Fruit fly (Drosophila melanogaster) whole organism, prepupa: ENCODE measurements around the gene CG32712.
A peak's percentile ranks its signal among the peaks of the same experiment; 100 is the strongest.

ENCODE experiments used
- CG10631 ChIP-seq: fragments of 200-800 bp; sonication (Bioruptor generic); optimal IDR thresholded peaks from 2 replicates; lab custom pipeline; 2016; ENCODE audit warnings: missing biosample characterization, missing genetic modification characterization
- CG11294 ChIP-seq: fragments of 200-800 bp; sonication (Bioruptor generic); IDR thresholded peaks from 2 replicates; pipeline ENCODE4 v1.3.6; 2022; ENCODE audit warnings: missing biosample characterization, missing genetic modification characterization
- CG15336 ChIP-seq: fragments of 200-800 bp; sonication (Bioruptor generic); IDR thresholded peaks from 2 replicates; pipeline ENCODE4 v1.3.6; 2022; ENCODE audit warnings: missing biosample characterization, missing genetic modification characterization
- CG1621 ChIP-seq: fragments of 200-800 bp; sonication (Bioruptor generic); optimal IDR thresholded peaks from 3 replicates; lab custom pipeline; 2018; ENCODE audit warnings: missing biosample characterization, mild to moderate bottlenecking, missing genetic modification characterization
- CG16779 ChIP-seq: fragments of 200-800 bp; sonication (Bioruptor generic); optimal IDR thresholded peaks from 3 replicates; lab custom pipeline; 2017; ENCODE audit warnings: missing biosample characterization, mild to moderate bottlenecking, missing genetic modification characterization
- CG3032 ChIP-seq: fragments of 200-800 bp; optimal IDR thresholded peaks from 2 replicates; lab custom pipeline; 2019; ENCODE audit warnings: missing biosample characterization, mild to moderate bottlenecking, missing genetic modification characterization, moderate library complexity
- CG31627 ChIP-seq: fragments of 200-800 bp; sonication (Bioruptor generic); optimal IDR thresholded peaks from 3 replicates; lab custom pipeline; 2016; ENCODE audit warnings: missing biosample characterization, missing genetic modification characterization
- CG32006 ChIP-seq: fragments of 200-800 bp; sonication (Bioruptor generic); optimal IDR thresholded peaks from 3 replicates; lab custom pipeline; 2017; ENCODE audit warnings: missing biosample characterization, mild to moderate bottlenecking, missing genetic modification characterization
- CG34406 ChIP-seq: fragments of 200-800 bp; sonication (Bioruptor generic); optimal IDR thresholded peaks from 3 replicates; lab custom pipeline; 2016; ENCODE audit warnings: missing biosample characterization, missing genetic modification characterization
- CG4318 ChIP-seq: fragments of 200-800 bp; sonication (Bioruptor generic); optimal IDR thresholded peaks from 3 replicates; lab custom pipeline; 2017; ENCODE audit warnings: missing biosample characterization, mild to moderate bottlenecking, missing genetic modification characterization
- CG6163 ChIP-seq: fragments of 200-800 bp; sonication (Bioruptor generic); IDR thresholded peaks from 3 replicates; pipeline ENCODE4 v1.3.6; 2022; ENCODE audit warnings: missing biosample characterization, missing genetic modification characterization
- CG6276 ChIP-seq: fragments of 200-800 bp; sonication (Bioruptor generic); optimal IDR thresholded peaks from 2 replicates; lab custom pipeline; 2017; ENCODE audit warnings: missing biosample characterization, mild to moderate bottlenecking, missing genetic modification characterization
- CG6792 ChIP-seq: fragments of 200-800 bp; sonication (Bioruptor generic); optimal IDR thresholded peaks from 3 replicates; lab custom pipeline; 2016; ENCODE audit warnings: missing biosample characterization, missing genetic modification characterization
- CG6808 ChIP-seq: fragments of 200-800 bp; sonication (Bioruptor generic); optimal IDR thresholded peaks from 3 replicates; lab custom pipeline; 2017; ENCODE audit warnings: missing biosample characterization, missing genetic modification characterization, mild to moderate bottlenecking, moderate library complexity, missing genetic modification reagents
- CG7368 ChIP-seq: fragments of 200-800 bp; sonication (Bioruptor generic); optimal IDR thresholded peaks from 3 replicates; lab custom pipeline; 2016; ENCODE audit warnings: missing biosample characterization, missing genetic modification characterization
- CG8119 ChIP-seq: fragments of 200-800 bp; sonication (Bioruptor generic); IDR thresholded peaks from 3 replicates; pipeline ENCODE4 v1.3.6; 2022; ENCODE audit warnings: missing biosample characterization, missing genetic modification characterization
- CG9139 ChIP-seq: fragments of 200-800 bp; sonication (Bioruptor generic); optimal IDR thresholded peaks from 3 replicates; lab custom pipeline; 2017; ENCODE audit warnings: missing biosample characterization, mild to moderate bottlenecking, missing genetic modification characterization
- Eip75B ChIP-seq: fragments of 200-800 bp; sonication (Bioruptor generic); optimal IDR thresholded peaks from 3 replicates; lab custom pipeline; 2016; ENCODE audit warnings: missing biosample characterization, missing genetic modification characterization
- Eip78C ChIP-seq: fragments of 200-800 bp; sonication (Bioruptor generic); peaks from one replicate; lab custom pipeline; 2016; ENCODE audit warnings: missing biosample characterization, missing genetic modification characterization
- Ets21C ChIP-seq: fragments of 200-800 bp; sonication (Bioruptor generic); optimal IDR thresholded peaks from 3 replicates; lab custom pipeline; 2016; ENCODE audit warnings: missing biosample characterization, missing genetic modification characterization
- Ets96B ChIP-seq: fragments of 200-800 bp; optimal IDR thresholded peaks from 2 replicates; lab custom pipeline; 2019; ENCODE audit warnings: missing biosample characterization, mild to moderate bottlenecking, missing genetic modification characterization, moderate library complexity
- Gug ChIP-seq: fragments of 200-800 bp; sonication (Bioruptor generic); IDR thresholded peaks from 2 replicates; pipeline ENCODE4 v1.3.6; 2022; ENCODE audit warnings: missing biosample characterization, missing genetic modification characterization
- Hr38 ChIP-seq: sonication (Bioruptor generic); optimal IDR thresholded peaks from 2 replicates; lab custom pipeline; 2016; ENCODE audit warnings: missing biosample characterization, missing genetic modification characterization
- Hr39 ChIP-seq: fragments of 200-800 bp; sonication (Bioruptor generic); optimal IDR thresholded peaks from 2 replicates; lab custom pipeline; 2016; ENCODE audit warnings: missing biosample characterization, missing genetic modification characterization
- Smox ChIP-seq: fragments of 200-800 bp; sonication (Bioruptor generic); optimal IDR thresholded peaks from 3 replicates; lab custom pipeline; 2016; ENCODE audit warnings: missing biosample characterization, missing genetic modification characterization
- Sox102F ChIP-seq: fragments of 200-800 bp; sonication (Bioruptor generic); optimal IDR thresholded peaks from 2 replicates; lab custom pipeline; 2016; ENCODE audit warnings: missing biosample characterization, mild to moderate bottlenecking, missing genetic modification characterization
- Sox14 ChIP-seq: fragments of 200-800 bp; sonication (Bioruptor generic); optimal IDR thresholded peaks from 3 replicates; lab custom pipeline; 2016; ENCODE audit warnings: missing biosample characterization, missing genetic modification characterization
- achi ChIP-seq: fragments of 200-800 bp; sonication (Bioruptor generic); optimal IDR thresholded peaks from 3 replicates; lab custom pipeline; 2016; ENCODE audit warnings: missing biosample characterization, missing genetic modification characterization
- eg ChIP-seq: fragments of 200-800 bp; sonication (Bioruptor generic); IDR thresholded peaks from 3 replicates; pipeline ENCODE4 v1.3.6; 2022; ENCODE audit warnings: missing biosample characterization, missing genetic modification characterization
- esn ChIP-seq: fragments of 200-800 bp; sonication (Bioruptor generic); optimal IDR thresholded peaks from 2 replicates; lab custom pipeline; 2016; ENCODE audit warnings: missing biosample characterization, mild to moderate bottlenecking, missing genetic modification characterization, moderate library complexity
- fd59A ChIP-seq: fragments of 200-800 bp; sonication (Bioruptor generic); optimal IDR thresholded peaks from 2 replicates; lab custom pipeline; 2017; ENCODE audit warnings: missing biosample characterization, mild to moderate bottlenecking, missing genetic modification characterization, missing genetic modification reagents
- fd85E ChIP-seq: fragments of 200-800 bp; sonication (Bioruptor generic); optimal IDR thresholded peaks from 3 replicates; lab custom pipeline; 2016; ENCODE audit warnings: missing biosample characterization, missing genetic modification characterization
- fkh ChIP-seq: fragments of 200-800 bp; sonication (Bioruptor generic); optimal IDR thresholded peaks from 3 replicates; lab custom pipeline; 2017; ENCODE audit warnings: missing biosample characterization, mild to moderate bottlenecking, missing genetic modification characterization, moderate library complexity
- net ChIP-seq: fragments of 200-800 bp; sonication (Bioruptor generic); optimal IDR thresholded peaks from 3 replicates; lab custom pipeline; 2016; ENCODE audit warnings: missing biosample characterization, missing genetic modification characterization
- pdm3 ChIP-seq: fragments of 200-800 bp; sonication (Bioruptor generic); optimal IDR thresholded peaks from 3 replicates; lab custom pipeline; 2016; ENCODE audit warnings: missing biosample characterization, missing genetic modification characterization
- salr ChIP-seq, 2 experiments: fragments of 200-800 bp; sonication (Bioruptor generic); optimal IDR thresholded peaks; 3 replicates each; lab custom pipeline; 2016 to 2018; ENCODE audit warnings: missing biosample characterization in 2 of 2, missing genetic modification characterization in 2 of 2, mild to moderate bottlenecking in 1 of 2
- spab ChIP-seq: fragments of 200-800 bp; sonication (Bioruptor generic); optimal IDR thresholded peaks from 2 replicates; lab custom pipeline; 2017; ENCODE audit warnings: missing biosample characterization, mild to moderate bottlenecking, missing genetic modification characterization, missing genetic modification reagents
- ss ChIP-seq, 2 experiments: fragments of 200-800 bp; sonication (Bioruptor generic); optimal IDR thresholded peaks; 2 replicates in 1 of 2; 3 replicates in 1 of 2; lab custom pipeline; 2017 to 2018; ENCODE audit warnings: mild to moderate bottlenecking in 2 of 2, missing biosample characterization in 2 of 2, missing genetic modification characterization in 2 of 2, moderate library complexity in 1 of 2
- svp ChIP-seq: fragments of 200-800 bp; sonication (Bioruptor generic); peaks from one replicate; lab custom pipeline; 2016; ENCODE audit warnings: missing biosample characterization, missing genetic modification characterization
- topi ChIP-seq: fragments of 200-800 bp; sonication (Bioruptor generic); optimal IDR thresholded peaks from 3 replicates; lab custom pipeline; 2016; ENCODE audit warnings: missing biosample characterization, missing genetic modification characterization

The CG32712 gene

DNA sequence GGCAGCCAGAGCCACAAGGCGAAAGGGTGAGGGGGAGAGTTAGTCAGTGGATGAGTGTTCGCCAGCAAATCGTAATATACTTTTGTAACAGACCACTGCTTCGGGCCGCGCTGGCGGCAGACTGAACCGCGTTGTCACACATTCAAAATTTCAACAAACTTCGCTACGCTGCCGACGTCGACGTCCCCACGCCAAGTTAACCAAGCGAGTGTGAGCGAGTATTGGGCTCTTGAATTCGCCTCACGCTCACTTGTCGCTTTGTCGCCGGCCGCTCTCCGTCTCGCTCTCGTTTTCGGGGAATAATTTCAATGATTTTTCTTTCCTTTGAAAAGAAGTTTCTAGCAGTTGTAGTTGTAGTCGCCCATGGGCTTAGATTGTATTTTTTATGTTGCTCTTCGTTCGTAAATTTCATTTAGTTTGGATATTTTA lies 22.1 kb downstream of the CG32712 start, which contains the start of gene lawc (continued):
- TF ChIP-seq eg (GFP tag; lab: Robert Waterston, UW) (peak; percentile 85), ss (GFP tag; optimal IDR thresholded peaks at IDR 0.05; lab: Kevin White, UChicago) (peak; percentile 56 to 59), Eip78C (GFP tag; lab: Kevin White, UChicago) (peak; percentile 87), CG6808 (peak; percentile 10), CG34406 (GFP tag; lab: Kevin White, UChicago) (peak; percentile 9), Hr39 (GFP tag; lab: Kevin White, UChicago) (no peak), Smox (GFP tag; lab: Kevin White, UChicago) (peak; percentile 40), topi (GFP tag; lab: Kevin White, UChicago) (peak; percentile 53), CG16779 (tag; lab: Kevin White, UChicago) (peak; percentile 63), CG9139 (GFP tag; lab: Kevin White, UChicago) (peak; percentile 65), CG11294 (GFP tag; lab: Robert Waterston, UW) (peak; percentile 54; the same call in 1 of the 2 replicates), CG6792 (no peak), salr (GFP tag; optimal IDR thresholded peaks at IDR 0.05; lab: Kevin White, UChicago) (no peak), CG31627 (GFP tag; lab: Kevin White, UChicago) (no peak), net (peak; percentile 52), pdm3 (GFP tag; lab: Kevin White, UChicago) (no peak), Eip75B (peak; percentile 46), Sox14 (GFP tag; lab: Kevin White, UChicago) (peak; percentile 63), esn (peak; percentile 30), Ets21C (GFP tag; lab: Kevin White, UChicago) (no peak), CG1621 (tag; lab: Kevin White, UChicago) (no peak), fd59A (GFP tag; lab: Kevin White, UChicago) (no peak), spab (GFP tag; lab: Kevin White, UChicago) (peak; percentile 9)

DNA sequence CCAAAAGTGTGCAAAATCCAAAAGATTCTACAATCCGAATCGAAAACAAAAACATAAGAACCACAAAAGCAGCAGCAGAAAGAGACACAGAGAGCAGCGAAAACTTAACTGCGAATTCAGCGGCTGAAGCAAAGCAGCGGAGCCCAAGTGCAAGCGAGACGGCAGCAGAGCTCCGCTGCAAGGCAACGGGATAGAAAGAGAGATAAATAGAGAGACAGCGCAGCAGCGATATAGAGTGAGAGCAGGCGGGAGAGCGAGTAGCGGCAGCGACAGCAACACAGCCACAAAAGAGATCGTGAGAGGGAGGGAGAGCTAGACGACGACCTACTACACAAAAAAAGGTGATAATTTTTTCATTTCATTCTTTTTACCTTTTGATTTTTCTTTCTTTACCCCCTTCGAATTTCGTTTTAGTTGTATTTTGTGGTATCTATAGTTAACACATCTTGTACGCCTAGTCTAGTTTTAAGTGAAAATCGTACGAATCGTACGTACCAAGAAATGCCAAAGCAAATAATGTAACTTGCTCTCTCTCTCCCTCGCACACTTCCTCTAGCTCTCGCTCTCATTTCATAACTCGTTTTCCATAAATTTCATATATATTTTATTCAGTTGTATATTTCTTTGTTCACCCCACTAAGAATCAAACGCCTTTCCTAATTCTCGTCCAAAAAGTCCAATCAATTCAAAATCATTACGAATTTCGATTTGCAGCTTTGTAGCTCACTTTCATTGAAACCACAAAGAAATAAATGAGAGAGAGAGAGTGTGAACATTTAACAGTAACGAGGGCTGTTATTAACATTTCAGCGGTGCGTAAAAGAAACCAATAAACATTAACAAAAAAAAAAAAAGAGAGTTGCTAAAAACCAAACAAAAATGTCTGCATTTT lies 23.0 kb downstream of the CG32712 start:
- TF ChIP-seq CG6276 (GFP tag; lab: Kevin White, UChicago) (peak; percentile 39), CG6808 (peak; percentile 40), fd59A (GFP tag; lab: Kevin White, UChicago) (no peak), CG16779 (tag; lab: Kevin White, UChicago) (peak; percentile 30), CG11294 (GFP tag; lab: Robert Waterston, UW) (peak; percentile 64; the same call in 1 of the 2 replicates), svp (GFP tag; lab: Kevin White, UChicago) (peak; percentile 17), CG6163 (GFP tag; lab: Robert Waterston, UW) (peak; percentile 91), Ets96B (tag; lab: Kevin White, UChicago) (peak; percentile 26), CG9139 (GFP tag; lab: Kevin White, UChicago) (peak; percentile 50), CG8119 (peak; percentile 67), CG10631 (no peak), fkh (GFP tag; lab: Kevin White, UChicago) (peak; percentile 4), CG15336 (GFP tag; lab: Robert Waterston, UW) (peak; percentile 83), eg (GFP tag; lab: Robert Waterston, UW) (peak; percentile 83), achi (GFP tag; lab: Kevin White, UChicago) (peak; percentile 9), fd85E (GFP tag; lab: Kevin White, UChicago) (peak; percentile 70), ss (GFP tag; optimal IDR thresholded peaks at IDR 0.05; lab: Kevin White, UChicago) (peak; percentile 6 to 34), CG1621 (tag; lab: Kevin White, UChicago) (no peak), Gug (peak; percentile 68), CG3032 (tag; lab: Kevin White, UChicago) (peak; percentile 4), Sox14 (GFP tag; lab: Kevin White, UChicago) (no peak), CG7368 (GFP tag; lab: Kevin White, UChicago) (peak; percentile 28), Sox102F (GFP tag; lab: Kevin White, UChicago) (no peak), Eip75B (no peak), CG32006 (peak; percentile 20), CG4318 (GFP tag; lab: Kevin White, UChicago) (no peak), Hr38 (GFP tag; lab: Kevin White, UChicago) (no peak), spab (GFP tag; lab: Kevin White, UChicago) (peak; percentile 10)
